Worm (Caenorhabditis elegans) whole organism, L2 larva: ENCODE data around the gene D2024.4.

Source experiments
- alr-1 ChIP-seq: fragments of 150-350 bp; optimal IDR thresholded peaks from 2 replicates; lab custom pipeline; 2014; ENCODE audit warnings: missing biosample characterization, missing genetic modification characterization
- ama-1 ChIP-seq: fragments of 150-350 bp; optimal IDR thresholded peaks from 2 replicates; lab custom pipeline; 2018; ENCODE audit warnings: inconsistent platforms
- blmp-1 ChIP-seq: sonication (generic microtip); optimal IDR thresholded peaks from 2 replicates; lab custom pipeline; 2017; ENCODE audit warnings: missing genetic modification characterization, mild to moderate bottlenecking, missing compliant biosample characterization, antibody characterized with exemption, moderate library complexity; ENCODE audit not compliant: insufficient read depth
- dmd-4 ChIP-seq: sonication (generic microtip); optimal IDR thresholded peaks from 2 replicates; lab custom pipeline; 2017; ENCODE audit warnings: missing biosample characterization, missing genetic modification characterization
- nhr-11 ChIP-seq: fragments of 150-350 bp; optimal IDR thresholded peaks from 2 replicates; lab custom pipeline; 2014; ENCODE audit warnings: missing biosample characterization, missing genetic modification characterization
- nhr-21 ChIP-seq: fragments of 150-350 bp; optimal IDR thresholded peaks from 2 replicates; lab custom pipeline; 2014; ENCODE audit warnings: missing biosample characterization, missing genetic modification characterization
- nhr-77 ChIP-seq: fragments of 150-350 bp; optimal IDR thresholded peaks from 2 replicates; lab custom pipeline; 2014; ENCODE audit warnings: missing biosample characterization, missing genetic modification characterization
- unc-62 ChIP-seq: fragments of 150-350 bp; optimal IDR thresholded peaks from 2 replicates; lab custom pipeline; 2014; ENCODE audit warnings: missing biosample characterization, missing genetic modification reagents, missing genetic modification characterization

DNA sequence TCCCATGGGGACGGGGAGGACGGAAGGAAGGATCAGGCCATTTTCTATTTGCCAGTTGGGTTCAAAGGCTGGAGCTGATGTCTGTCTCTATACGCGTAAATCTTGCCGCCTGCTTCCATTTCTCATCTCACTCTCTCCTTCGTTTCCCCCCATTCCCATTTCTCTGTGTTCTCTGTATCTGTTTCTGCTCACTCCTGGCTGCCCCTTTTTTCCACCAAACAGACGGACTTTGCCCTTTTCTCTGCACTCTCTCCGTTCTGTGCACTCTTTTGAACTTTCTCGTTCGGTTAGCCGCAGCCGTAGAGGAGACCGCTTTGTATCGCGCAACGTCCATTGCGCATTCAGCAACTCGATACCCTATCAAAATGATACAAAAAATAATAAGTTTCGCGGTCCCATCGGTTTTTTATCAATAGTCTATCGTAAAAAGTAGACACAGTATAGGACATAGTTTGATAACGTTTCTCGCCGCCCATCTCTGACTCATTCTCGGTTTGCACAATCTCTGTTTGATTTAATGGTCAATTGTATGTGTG is 4.4 kb downstream of the D2024.4 start:
- TF ChIP-seq nhr-11 (tag; lab: Kevin White, UChicago): peak; percentile 14
- no peak for TF ChIP-seq ama-1 (lab: Kevin White, UChicago)
- TF ChIP-seq alr-1: no peak
- no peak for TF ChIP-seq nhr-77 (tag; lab: Kevin White, UChicago)
- peak; percentile 36 for TF ChIP-seq nhr-21 (tag; lab: Kevin White, UChicago)
- TF ChIP-seq unc-62: no peak
- peak; percentile 49 for TF ChIP-seq blmp-1
- TF ChIP-seq dmd-4: no peak
